Worm (Caenorhabditis elegans): ENCODE measurements around the gene sdz-12.

ce11 chrII:3748719-3749118 lies 17.1 kb upstream of the sdz-12 start, which contains the start of gene fbxb-90:
- TF ChIP-seq ceh-82 (tag; optimal IDR thresholded peaks at IDR 0.05) (no peak), ztf-11 (tag; optimal IDR thresholded peaks at IDR 0.05) (no peak), aly-2 (tag; optimal IDR thresholded peaks at IDR 0.05) (no peak)

Data from whole organism, L1 larva.